In the genomic region with DNA sequence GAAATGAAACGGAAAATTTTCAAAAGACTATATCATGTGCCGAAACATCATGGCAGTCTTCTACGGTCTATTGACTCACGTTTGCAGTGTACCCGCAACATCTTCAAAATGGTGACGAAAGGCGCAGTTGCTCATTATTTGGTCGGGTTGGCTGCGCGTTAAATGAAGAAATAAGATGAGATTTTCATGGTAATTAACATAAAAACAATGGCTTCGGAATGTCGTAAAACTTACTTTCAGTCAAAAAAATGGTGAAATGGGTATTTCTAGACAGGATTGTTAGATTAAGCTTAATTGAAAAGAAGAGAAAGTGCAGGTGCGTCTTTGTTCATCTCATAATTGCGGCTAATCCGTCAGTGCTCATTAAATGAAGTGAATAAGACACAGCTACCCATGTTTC, we compare ENCODE assay signal across 2 worm cellular contexts.
TF ChIP-seq lines count a peak whose summit lies in the region.

TSS of gene T24B8.7 (minus strand) at position 101 of the 400 bp plus-strand sequence.

TF ChIP-seq in whole organism, L4 larva, 104 proteins besides CTCF, POLR2A, EP300 and RAD21:
- no peak for TF ChIP-seq Y5F2A.4 (GFP tag; optimal IDR thresholded peaks at IDR 0.05; lab: Kevin White, UChicago)
- TF ChIP-seq nhr-48 (tag; optimal IDR thresholded peaks at IDR 0.05; lab: Kevin White, UChicago): no peak
- no peak for TF ChIP-seq madf-5 (GFP tag; IDR thresholded peaks at IDR 0.05; lab: Robert Waterston, UW)
- TF ChIP-seq aha-1 (tag; lab: Kevin White, UChicago): peak; percentile 35
- no peak for TF ChIP-seq nhr-111 (GFP tag; optimal IDR thresholded peaks at IDR 0.05; lab: Kevin White, UChicago)
- TF ChIP-seq mep-1 (tag; optimal IDR thresholded peaks at IDR 0.05; lab: Kevin White, UChicago): no peak
- TF ChIP-seq hlh-30 (tag; optimal IDR thresholded peaks at IDR 0.05; lab: Kevin White, UChicago; ENCODE audit: insufficient read depth): no peak
TF ChIP-seq in whole organism, L4 larva: peak in this region for 1.

TF ChIP-seq in whole organism, young adult, 124 proteins besides CTCF, POLR2A, EP300 and RAD21:
- TF ChIP-seq let-526 (GFP tag; IDR thresholded peaks at IDR 0.05; lab: Robert Waterston, UW) (no peak), ceh-58 (GFP tag; IDR thresholded peaks at IDR 0.05; lab: Robert Waterston, UW) (0 out of 2 replicates have a peak, but pooled peaks have one; percentile 20)
